Worm (Caenorhabditis elegans): ENCODE results near the gene F25D1.5.

The F25D1.5 gene

ce11 chrV:10578938-10579337 is 32.4 kb upstream of the F25D1.5 start, which contains the start of the genes erh-1 and lpd-9 (continued):
- TF ChIP-seq skn-1 (tag; optimal IDR thresholded peaks at IDR 0.05) (peak; percentile 74), rnt-1 (tag; optimal IDR thresholded peaks at IDR 0.05) (peak; percentile 89), jun-1 (tag; optimal IDR thresholded peaks at IDR 0.05) (peak; percentile 53), sptf-1 (tag; optimal IDR thresholded peaks at IDR 0.05) (no peak), sup-37 (GFP tag; optimal IDR thresholded peaks at IDR 0.05) (peak; percentile 39), sox-4 (tag; optimal IDR thresholded peaks at IDR 0.05) (peak; percentile 28), unc-86 (tag; optimal IDR thresholded peaks at IDR 0.05) (peak; percentile 80), hlh-17 (GFP tag; optimal IDR thresholded peaks at IDR 0.05; ENCODE audit: borderline replicate concordance) (no peak), lsy-2 (tag; optimal IDR thresholded peaks at IDR 0.05) (peak; percentile 78 to 86), nhr-47 (tag; optimal IDR thresholded peaks at IDR 0.05) (peak; percentile 90), zip-4 (GFP tag; optimal IDR thresholded peaks at IDR 0.05) (peak; percentile 59), egl-13 (tag; optimal IDR thresholded peaks at IDR 0.05) (peak; percentile 75), nhr-84 (tag; optimal IDR thresholded peaks at IDR 0.05) (no peak), nhr-237 (tag; optimal IDR thresholded peaks at IDR 0.05) (no peak), ceh-90 (tag; optimal IDR thresholded peaks at IDR 0.05) (no peak), isw-1 (GFP tag; IDR thresholded peaks at IDR 0.05) (peak; percentile 72), irx-1 (tag; optimal IDR thresholded peaks at IDR 0.05) (peak; percentile 70), ztf-11 (tag; optimal IDR thresholded peaks at IDR 0.05) (peak in 1 of 2 experiments; percentile 74), hlh-4 (tag; optimal IDR thresholded peaks at IDR 0.05) (no peak), fkh-10 (GFP tag; optimal IDR thresholded peaks at IDR 0.05) (peak; percentile 17), fos-1 (tag; optimal IDR thresholded peaks at IDR 0.05) (no peak), lin-13 (GFP tag; optimal IDR thresholded peaks at IDR 0.05) (peak; percentile 17), fkh-8 (tag; optimal IDR thresholded peaks at IDR 0.05) (peak; percentile 55), lin-14 (GFP tag; optimal IDR thresholded peaks at IDR 0.05) (no peak), lin-39 (tag; optimal IDR thresholded peaks at IDR 0.05) (peak; percentile 70), nhr-77 (tag; optimal IDR thresholded peaks at IDR 0.05) (peak; percentile 67), nhr-90 (tag; optimal IDR thresholded peaks at IDR 0.05; ENCODE audit: poor library complexity) (peak; percentile 85), mef-2 (tag; optimal IDR thresholded peaks at IDR 0.05) (no peak), elt-2 (tag; optimal IDR thresholded peaks at IDR 0.05) (peak; percentile 73), mab-9 (GFP tag; IDR thresholded peaks at IDR 0.05) (peak; percentile 76), fkh-4 (tag; optimal IDR thresholded peaks at IDR 0.05; ENCODE audit: borderline replicate concordance) (no peak), C34B4.2 (tag; optimal IDR thresholded peaks at IDR 0.05) (no peak), C04F5.9 (tag; optimal IDR thresholded peaks at IDR 0.05) (peak; percentile 53), nhr-20 (tag; optimal IDR thresholded peaks at IDR 0.05) (peak; percentile 82), nhr-85 (tag) (peak; percentile 87), ceh-88 (GFP tag; IDR thresholded peaks at IDR 0.05) (peak; percentile 21; the same call in 1 of the 2 replicates), elt-3 (tag; optimal IDR thresholded peaks at IDR 0.05) (peak in 1 of 6 experiments; percentile 34), nhr-11 (tag; optimal IDR thresholded peaks at IDR 0.05) (peak; percentile 37), xbp-1 (tag; optimal IDR thresholded peaks at IDR 0.05) (peak; percentile 85), egl-27 (tag; optimal IDR thresholded peaks at IDR 0.05) (no peak), lin-35 (GFP tag; optimal IDR thresholded peaks at IDR 0.05) (peak; percentile 73 to 87), pax-3 (tag; optimal IDR thresholded peaks at IDR 0.05) (peak; percentile 19), ceh-63 (GFP tag; optimal IDR thresholded peaks at IDR 0.05) (no peak), unc-62 (GFP tag; optimal IDR thresholded peaks at IDR 0.05) (no peak), dpl-1 (GFP tag; optimal IDR thresholded peaks at IDR 0.05) (peak; percentile 75 to 83 (median 79)), nhr-12 (tag; optimal IDR thresholded peaks at IDR 0.05) (no peak), tbx-2 (tag; optimal IDR thresholded peaks at IDR 0.05) (peak; percentile 87), nhr-19 (GFP tag; conservative IDR thresholded peaks at IDR 0.05) (peak; percentile 85), C16A3.4 (tag; optimal IDR thresholded peaks at IDR 0.05) (peak; percentile 57), swsn-7 (tag; optimal IDR thresholded peaks at IDR 0.05) (peak; percentile 87), zag-1 (tag; optimal IDR thresholded peaks at IDR 0.05) (no peak), aha-1 (tag; optimal IDR thresholded peaks at IDR 0.05) (peak; percentile 30), F16B12.6 (tag; optimal IDR thresholded peaks at IDR 0.05) (peak; percentile 49)
